Worm (Caenorhabditis elegans): Measurements from ENCODE around the gene C09B8.3.

DNA sequence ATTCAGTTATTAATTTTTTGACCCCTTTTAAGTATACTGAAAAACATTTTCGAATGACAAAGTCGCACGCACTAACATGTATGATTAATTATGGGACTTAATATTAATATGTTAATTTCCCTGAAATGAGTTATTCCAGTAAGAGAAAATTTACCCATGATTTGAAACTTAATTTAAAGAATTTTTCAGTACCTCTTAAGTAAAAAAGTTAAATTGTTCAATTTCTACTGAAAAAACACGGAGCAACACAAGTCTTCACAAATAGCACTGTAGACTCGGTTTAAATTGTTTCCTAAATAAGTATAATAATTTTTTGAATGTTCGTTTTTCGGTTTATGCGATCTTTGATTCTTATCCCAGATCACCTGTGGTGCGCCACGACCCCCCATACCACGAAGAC, 8.0 kb downstream of the C09B8.3 start:
- no peak for TF ChIP-seq tbx-37 (GFP tag; conservative IDR thresholded peaks at IDR 0.05)
- no peak for TF ChIP-seq ama-1 (optimal IDR thresholded peaks at IDR 0.05)
- no peak for TF ChIP-seq tra-4 (tag; optimal IDR thresholded peaks at IDR 0.05)
- no peak for TF ChIP-seq aly-1 (tag; optimal IDR thresholded peaks at IDR 0.05)
- TF ChIP-seq sea-1 (GFP tag; conservative IDR thresholded peaks at IDR 0.05) = no peak
- TF ChIP-seq ceh-36 (tag; optimal IDR thresholded peaks at IDR 0.05) = no peak
- TF ChIP-seq F13C5.2 (tag; optimal IDR thresholded peaks at IDR 0.05) = no peak
- no peak for TF ChIP-seq hmbx-1 (tag; optimal IDR thresholded peaks at IDR 0.05)
- TF ChIP-seq ets-7 (tag; optimal IDR thresholded peaks at IDR 0.05) = no peak
- TF ChIP-seq flt-1 (GFP tag; IDR thresholded peaks at IDR 0.05) = no peak
- no peak for TF ChIP-seq scrt-1 (GFP tag; IDR thresholded peaks at IDR 0.05)
- TF ChIP-seq ceh-13 (GFP tag; optimal IDR thresholded peaks at IDR 0.05) = no peak
